Worm (Caenorhabditis elegans) whole organism, L4 larva: Measurements from ENCODE around the gene flp-12.

Source experiments
- D1046.2 ChIP-seq: fragments of 200-800 bp; sonication (Bioruptor generic); IDR thresholded peaks from 2 replicates; pipeline ENCODE4 v1.3.6; 2022; ENCODE audit warnings: missing genetic modification characterization, missing compliant biosample characterization
- F44E2.7 ChIP-seq: fragments of 200-800 bp; sonication (Bioruptor generic); IDR thresholded peaks from 2 replicates; pipeline ENCODE4 v2.1.2; 2022; ENCODE audit warnings: missing genetic modification characterization, missing compliant biosample characterization
- Y48G9A.11 ChIP-seq: fragments of 200-800 bp; sonication (Bioruptor generic); IDR thresholded peaks from 2 replicates; pipeline ENCODE4 v1.3.6; 2022; ENCODE audit warnings: missing genetic modification reagents, missing genetic modification characterization, missing compliant biosample characterization
- Y5F2A.4 ChIP-seq: fragments of 200-800 bp; sonication (Bioruptor generic); optimal IDR thresholded peaks from 2 replicates; lab custom pipeline; 2018; ENCODE audit warnings: mild to moderate bottlenecking, missing genetic modification characterization, missing compliant biosample characterization
- ZK337.2 ChIP-seq: fragments of 200-800 bp; sonication (Bioruptor generic); IDR thresholded peaks from 2 replicates; pipeline ENCODE4 v1.3.6; 2022; ENCODE audit warnings: missing genetic modification reagents, missing genetic modification characterization, missing compliant biosample characterization
- aha-1 ChIP-seq: fragments of 150-350 bp; peaks from one replicate; lab custom pipeline; 2014; ENCODE audit warnings: missing biosample characterization, missing genetic modification characterization
- arid-1 ChIP-seq: fragments of 200-800 bp; sonication (Bioruptor generic); conservative IDR thresholded peaks from 2 replicates; pipeline ENCODE4 v1.3.6; 2022; ENCODE audit warnings: missing genetic modification reagents, missing genetic modification characterization, missing compliant biosample characterization
- ceh-32 ChIP-seq: sonication (generic microtip); optimal IDR thresholded peaks from 2 replicates; lab custom pipeline; 2016; ENCODE audit warnings: mild to moderate bottlenecking, missing genetic modification characterization, missing compliant biosample characterization; ENCODE audit not compliant: poor library complexity
- ceh-44 ChIP-seq: fragments of 200-800 bp; sonication (Bioruptor generic); IDR thresholded peaks from 2 replicates; pipeline ENCODE4 v1.3.6; 2022; ENCODE audit warnings: missing genetic modification reagents, missing genetic modification characterization, missing compliant biosample characterization
- cey-2 ChIP-seq: sonication (generic microtip); optimal IDR thresholded peaks from 3 replicates; lab custom pipeline; 2017; ENCODE audit warnings: missing genetic modification characterization, mild to moderate bottlenecking, missing compliant biosample characterization, antibody characterized with exemption, borderline replicate concordance; ENCODE audit not compliant: insufficient read depth
- ctbp-1 ChIP-seq: fragments of 200-800 bp; sonication (Bioruptor generic); IDR thresholded peaks from 2 replicates; pipeline ENCODE4 v1.3.6; 2022; ENCODE audit warnings: missing genetic modification reagents, missing genetic modification characterization, missing compliant biosample characterization
- duxl-1 ChIP-seq: sonication (generic microtip); optimal IDR thresholded peaks from 2 replicates; lab custom pipeline; 2016; ENCODE audit warnings: mild to moderate bottlenecking, missing genetic modification characterization, moderate library complexity, missing compliant biosample characterization; ENCODE audit not compliant: poor library complexity
- dve-1 ChIP-seq: sonication (generic microtip); optimal IDR thresholded peaks from 2 replicates; lab custom pipeline; 2017; ENCODE audit warnings: antibody characterized with exemption, mild to moderate bottlenecking, missing genetic modification characterization, missing compliant biosample characterization; ENCODE audit not compliant: insufficient read depth
- fkh-10 ChIP-seq: fragments of 150-350 bp; optimal IDR thresholded peaks from 2 replicates; lab custom pipeline; 2014; ENCODE audit warnings: missing biosample characterization, missing genetic modification reagents, missing genetic modification characterization
- fos-1 ChIP-seq: fragments of 150-350 bp; optimal IDR thresholded peaks from 2 replicates; lab custom pipeline; 2014; ENCODE audit warnings: missing biosample characterization, missing genetic modification characterization
- gei-8 ChIP-seq: fragments of 200-800 bp; sonication (Bioruptor generic); optimal IDR thresholded peaks from 2 replicates; lab custom pipeline; 2018; ENCODE audit warnings: mild to moderate bottlenecking, missing genetic modification characterization, missing compliant biosample characterization
- hif-1 ChIP-seq, 2 experiments: sonication (generic microtip); optimal IDR thresholded peaks; 2 replicates each; lab custom pipeline; 2016 to 2017; ENCODE audit warnings: missing compliant biosample characterization in 2 of 2, missing genetic modification characterization in 2 of 2, missing genetic modification reagents in 2 of 2, missing genotype in 2 of 2, mild to moderate bottlenecking in 1 of 2
- hlh-30 ChIP-seq: sonication (generic microtip); optimal IDR thresholded peaks from 2 replicates; lab custom pipeline; 2017; ENCODE audit warnings: antibody characterized with exemption, mild to moderate bottlenecking, missing genetic modification characterization, missing compliant biosample characterization; ENCODE audit not compliant: insufficient read depth
- hmg-1.1 ChIP-seq: fragments of 200-800 bp; sonication (Bioruptor generic); IDR thresholded peaks from 2 replicates; pipeline ENCODE4 v1.3.6; 2022; ENCODE audit warnings: missing genetic modification reagents, missing genetic modification characterization, missing compliant biosample characterization
- lim-7 ChIP-seq: fragments of 200-800 bp; sonication (Bioruptor generic); IDR thresholded peaks from 2 replicates; pipeline ENCODE4 v1.3.6; 2022; ENCODE audit warnings: missing genetic modification characterization, missing compliant biosample characterization
- lin-1 ChIP-seq: fragments of 200-800 bp; sonication (Bioruptor generic); IDR thresholded peaks from 2 replicates; pipeline ENCODE4 v1.3.6; 2022; ENCODE audit warnings: missing genetic modification reagents, missing genetic modification characterization, missing compliant biosample characterization
- lin-39 ChIP-seq: fragments of 150-350 bp; optimal IDR thresholded peaks from 2 replicates; lab custom pipeline; 2014; ENCODE audit warnings: missing biosample characterization, missing genetic modification reagents, missing genetic modification characterization
- lir-3 ChIP-seq: sonication (generic microtip); optimal IDR thresholded peaks from 2 replicates; lab custom pipeline; 2016; ENCODE audit warnings: mild to moderate bottlenecking, missing genetic modification characterization, missing compliant biosample characterization
- lsy-2 ChIP-seq, 2 experiments: fragments of 150-350 bp in 1 of 2; sonication (generic microtip) in 1 of 2; optimal IDR thresholded peaks; 2 replicates each; lab custom pipeline; 2014 to 2017; ENCODE audit warnings: missing biosample characterization in 2 of 2, missing genetic modification characterization in 2 of 2
- madf-9 ChIP-seq: fragments of 200-800 bp; sonication (Bioruptor generic); conservative IDR thresholded peaks from 2 replicates; pipeline ENCODE4 v1.3.6; 2022; ENCODE audit warnings: missing genetic modification reagents, missing genetic modification characterization, missing compliant biosample characterization
- mep-1 ChIP-seq: fragments of 150-350 bp; sonication (generic microtip); optimal IDR thresholded peaks from 3 replicates; lab custom pipeline; 2014; ENCODE audit warnings: missing biosample characterization, missing genetic modification characterization
- mes-2 ChIP-seq: sonication (generic microtip); optimal IDR thresholded peaks from 2 replicates; lab custom pipeline; 2016; ENCODE audit warnings: missing genotype, mild to moderate bottlenecking, missing genetic modification characterization, missing compliant biosample characterization; ENCODE audit not compliant: poor library complexity, severe bottlenecking
- nhr-25 ChIP-seq: sonication (generic microtip); optimal IDR thresholded peaks from 2 replicates; lab custom pipeline; 2017; ENCODE audit warnings: missing genetic modification characterization, mild to moderate bottlenecking, missing compliant biosample characterization, antibody characterized with exemption, moderate library complexity, borderline replicate concordance; ENCODE audit not compliant: insufficient read depth
- nhr-42 ChIP-seq: fragments of 200-800 bp; sonication (Bioruptor generic); IDR thresholded peaks from 2 replicates; pipeline ENCODE4 v1.3.6; 2022; ENCODE audit warnings: missing genetic modification characterization, missing compliant biosample characterization
- nhr-77 ChIP-seq: fragments of 150-350 bp; optimal IDR thresholded peaks from 2 replicates; lab custom pipeline; 2014; ENCODE audit warnings: missing biosample characterization, missing genetic modification characterization
- php-3 ChIP-seq: fragments of 200-800 bp; sonication (Bioruptor generic); IDR thresholded peaks from 2 replicates; pipeline ENCODE4 v1.3.6; 2022; ENCODE audit warnings: missing genetic modification reagents, missing genetic modification characterization, missing compliant biosample characterization
- rbr-2 ChIP-seq: sonication (generic microtip); optimal IDR thresholded peaks from 2 replicates; lab custom pipeline; 2016; ENCODE audit warnings: missing genotype, missing genetic modification characterization, missing compliant biosample characterization
- sdz-12 ChIP-seq: fragments of 200-800 bp; sonication (Bioruptor generic); optimal IDR thresholded peaks from 2 replicates; lab custom pipeline; 2018; ENCODE audit warnings: mild to moderate bottlenecking, missing genetic modification characterization, missing compliant biosample characterization
- set-16 ChIP-seq: fragments of 200-800 bp; sonication (Bioruptor generic); IDR thresholded peaks from 2 replicates; pipeline ENCODE4 v1.3.6; 2022; ENCODE audit warnings: missing genetic modification reagents, missing genetic modification characterization, missing compliant biosample characterization
- snpc-1.2 ChIP-seq: fragments of 200-800 bp; sonication (Bioruptor generic); IDR thresholded peaks from 2 replicates; pipeline ENCODE4 v1.3.6; 2022; ENCODE audit warnings: missing genetic modification reagents, missing genetic modification characterization, missing compliant biosample characterization
- spr-1 ChIP-seq: sonication (generic microtip); optimal IDR thresholded peaks from 2 replicates; lab custom pipeline; 2016; ENCODE audit warnings: mild to moderate bottlenecking, missing genetic modification characterization, missing compliant biosample characterization
- tag-97 ChIP-seq: fragments of 200-800 bp; sonication (Bioruptor generic); IDR thresholded peaks from 2 replicates; pipeline ENCODE4 v1.3.6; 2022; ENCODE audit warnings: missing genetic modification characterization, missing compliant biosample characterization
- vab-7 ChIP-seq: fragments of 200-800 bp; sonication (Bioruptor generic); IDR thresholded peaks from 2 replicates; pipeline ENCODE4 v1.3.6; 2022; ENCODE audit warnings: missing genetic modification reagents, missing genetic modification characterization, missing compliant biosample characterization
- zag-1 ChIP-seq: fragments of 150-350 bp; optimal IDR thresholded peaks from 2 replicates; lab custom pipeline; 2014; ENCODE audit warnings: missing biosample characterization, missing genetic modification characterization
- zfp-2 ChIP-seq: sonication (generic microtip); optimal IDR thresholded peaks from 2 replicates; lab custom pipeline; 2016; ENCODE audit warnings: mild to moderate bottlenecking, missing genetic modification characterization, missing compliant biosample characterization
- zip-2 ChIP-seq: fragments of 150-350 bp; optimal IDR thresholded peaks from 2 replicates; lab custom pipeline; 2014; ENCODE audit warnings: missing biosample characterization, missing genetic modification characterization

The flp-12 gene

DNA sequence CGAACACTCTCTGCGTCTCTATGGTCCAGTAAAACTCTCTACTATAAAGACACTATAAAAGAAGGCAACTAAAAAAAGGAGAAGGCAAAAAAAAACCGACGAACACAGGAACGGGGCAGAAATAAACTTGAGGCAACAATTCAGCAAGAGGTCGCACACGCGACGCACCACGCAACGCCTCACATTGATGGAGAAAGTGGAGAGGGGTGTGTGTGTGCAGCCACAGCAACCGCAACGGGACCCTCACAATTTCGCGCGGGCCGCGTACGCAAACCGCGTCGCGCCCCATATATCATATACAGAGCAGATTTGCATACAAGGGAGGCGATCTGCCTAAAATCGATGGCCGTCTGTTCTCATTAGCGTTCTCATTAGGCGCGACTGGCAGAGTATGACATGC is 24.7 kb upstream of the flp-12 start (continued):
- TF ChIP-seq lir-3 (no peak), lsy-2 (tag; optimal IDR thresholded peaks at IDR 0.05; lab: Kevin White, UChicago) (peak in 1 of 2 experiments; percentile 33)

DNA sequence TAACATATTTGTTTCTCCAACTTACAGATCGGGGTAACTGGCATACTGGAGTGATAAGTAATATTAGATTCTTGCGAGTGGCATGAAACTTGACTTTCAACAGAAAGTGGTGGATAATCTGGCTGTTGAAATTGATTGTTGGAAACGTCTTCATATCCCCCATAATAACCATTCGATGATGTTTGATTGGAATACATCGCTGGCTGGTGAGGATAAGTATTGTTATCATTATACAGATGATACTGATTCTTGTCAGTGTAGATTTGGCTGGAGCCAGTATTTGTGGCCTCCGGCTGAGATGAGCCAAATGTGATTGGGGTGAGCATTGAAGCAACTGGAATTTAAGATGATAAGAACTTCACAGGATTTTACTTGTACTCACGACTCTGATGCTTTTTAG is 22.9 kb upstream of the flp-12 start:
- TF ChIP-seq zag-1 (tag; lab: Kevin White, UChicago) = no peak
- TF ChIP-seq aha-1 = peak; percentile 97
- no peak for TF ChIP-seq zip-2 (tag; lab: Kevin White, UChicago)
- no peak for TF ChIP-seq madf-9 (GFP tag; lab: Robert Waterston, UW)

ce11 chrX:4609635-4610034 is 17.5 kb upstream of the flp-12 start:
- TF ChIP-seq zip-2 (tag; lab: Kevin White, UChicago) = no peak
- no peak for TF ChIP-seq ceh-32
- peak; percentile 17 for TF ChIP-seq aha-1
- TF ChIP-seq madf-9 (GFP tag; lab: Robert Waterston, UW) = no peak
- TF ChIP-seq lim-7 (GFP tag; lab: Robert Waterston, UW) = no peak
- no peak for TF ChIP-seq fos-1
- TF ChIP-seq lsy-2 (tag; optimal IDR thresholded peaks at IDR 0.05; lab: Kevin White, UChicago) = no peak
- no peak for TF ChIP-seq sdz-12 (GFP tag; lab: Kevin White, UChicago)

ce11 chrX:4607300-4607699 is 15.2 kb upstream of the flp-12 start:
- TF ChIP-seq tag-97 (GFP tag; lab: Robert Waterston, UW) (no peak), snpc-1.2 (GFP tag; lab: Robert Waterston, UW) (peak; percentile 67; the same call in 1 of the 2 replicates), ceh-44 (GFP tag; lab: Robert Waterston, UW) (no peak), duxl-1 (no peak), rbr-2 (tag; lab: Kevin White, UChicago) (no peak), lin-39 (tag; lab: Kevin White, UChicago) (no peak), lim-7 (GFP tag; lab: Robert Waterston, UW) (peak; percentile 60), cey-2 (tag; lab: Kevin White, UChicago) (no peak), set-16 (no peak), aha-1 (no peak), gei-8 (GFP tag; lab: Kevin White, UChicago) (no peak), nhr-77 (no peak), fkh-10 (GFP tag; lab: Kevin White, UChicago) (no peak), hlh-30 (tag; lab: Kevin White, UChicago) (peak; percentile 15), ZK337.2 (GFP tag; lab: Robert Waterston, UW) (no peak), nhr-42 (GFP tag; lab: Robert Waterston, UW) (no peak), nhr-25 (no peak)

DNA sequence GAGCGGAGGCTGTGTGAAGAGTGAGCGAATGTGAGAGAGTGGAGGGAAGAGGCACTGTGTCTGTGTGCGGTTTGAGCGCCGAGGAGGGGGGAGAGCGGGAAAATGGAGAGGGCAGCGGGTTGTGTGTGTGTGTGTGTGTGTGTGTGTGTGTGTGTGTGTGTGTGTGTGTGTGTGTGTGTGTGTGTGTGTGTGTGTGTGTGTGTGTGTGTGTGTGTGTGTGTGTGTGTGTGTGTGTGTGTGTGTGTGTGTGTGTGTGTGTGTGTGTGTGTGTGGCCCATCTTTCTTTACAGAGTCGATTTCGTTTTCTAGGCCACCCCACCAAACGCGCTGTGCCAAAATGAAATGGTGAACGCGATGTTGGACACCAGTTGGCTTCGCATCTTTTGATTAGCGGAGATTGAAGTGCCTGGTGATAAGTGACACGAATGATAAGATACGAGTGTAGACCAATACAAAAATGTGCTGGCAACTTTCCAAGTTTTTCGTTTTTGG is 14.3 kb upstream of the flp-12 start:
- TF ChIP-seq lsy-2 (tag; optimal IDR thresholded peaks at IDR 0.05; lab: Kevin White, UChicago) (peak in 1 of 2 experiments; percentile 35), arid-1 (GFP tag; lab: Robert Waterston, UW) (peak; percentile 84), hif-1 (tag; optimal IDR thresholded peaks at IDR 0.05; lab: Kevin White, UChicago) (peak in 1 of 2 experiments; percentile 80), Y5F2A.4 (GFP tag; lab: Kevin White, UChicago) (peak; percentile 81), lin-1 (GFP tag; lab: Robert Waterston, UW) (peak; percentile 70; the same call in 1 of the 2 replicates), ctbp-1 (GFP tag; lab: Robert Waterston, UW) (peak; percentile 96), mep-1 (tag; lab: Kevin White, UChicago) (peak; percentile 81), gei-8 (GFP tag; lab: Kevin White, UChicago) (peak; percentile 93), duxl-1 (peak; percentile 26), madf-9 (GFP tag; lab: Robert Waterston, UW) (peak; percentile 86), mes-2 (tag; lab: Kevin White, UChicago) (peak; percentile 55), Y48G9A.11 (0 out of 2 replicates have a peak, but pooled peaks have one; percentile 14), dve-1 (tag; lab: Kevin White, UChicago) (peak; percentile 89), lim-7 (GFP tag; lab: Robert Waterston, UW) (0 out of 2 replicates have a peak, but pooled peaks have one; percentile 16), zfp-2 (tag; lab: Kevin White, UChicago) (peak; percentile 22), php-3 (GFP tag; lab: Robert Waterston, UW) (peak; percentile 76; the same call in 1 of the 2 replicates), F44E2.7 (0 out of 2 replicates have a peak, but pooled peaks have one; percentile 3), D1046.2 (GFP tag; lab: Robert Waterston, UW) (peak; percentile 53; the same call in 1 of the 2 replicates), spr-1 (tag; lab: Kevin White, UChicago) (peak; percentile 24), hmg-1.1 (GFP tag; lab: Robert Waterston, UW) (peak; percentile 95), sdz-12 (GFP tag; lab: Kevin White, UChicago) (peak; percentile 85), aha-1 (peak; percentile 97), vab-7 (peak; percentile 66)
